Fruit fly (Drosophila melanogaster) whole organism, embryonic: ENCODE results near the gene Doc1.

Source experiments
- CG10267 ChIP-seq: fragments of 200-800 bp; sonication (Bioruptor generic); optimal IDR thresholded peaks from 2 replicates; lab custom pipeline; 2018; ENCODE audit warnings: missing biosample characterization, mild to moderate bottlenecking, missing genetic modification characterization, moderate library complexity
- CG10543 ChIP-seq: fragments of 200-800 bp; sonication (Bioruptor generic); optimal IDR thresholded peaks from 3 replicates; lab custom pipeline; 2017; ENCODE audit warnings: missing biosample characterization, mild to moderate bottlenecking, missing genetic modification characterization, moderate library complexity
- CG12659 ChIP-seq: fragments of 200-800 bp; sonication (Bioruptor generic); optimal IDR thresholded peaks from 3 replicates; lab custom pipeline; 2017; ENCODE audit warnings: mild to moderate bottlenecking, missing biosample characterization, missing genetic modification reagents, missing genetic modification characterization
- CG13775 ChIP-seq: fragments of 200-800 bp; sonication (Bioruptor generic); optimal IDR thresholded peaks from 3 replicates; lab custom pipeline; 2017; ENCODE audit warnings: missing biosample characterization, mild to moderate bottlenecking, missing genetic modification characterization
- CG15601 ChIP-seq: fragments of 200-800 bp; sonication (Bioruptor generic); optimal IDR thresholded peaks from 3 replicates; lab custom pipeline; 2019; ENCODE audit warnings: missing biosample characterization, mild to moderate bottlenecking, missing genetic modification characterization, moderate library complexity
- CG17912 ChIP-seq: fragments of 200-800 bp; sonication (Bioruptor generic); optimal IDR thresholded peaks from 2 replicates; lab custom pipeline; 2018; ENCODE audit warnings: missing biosample characterization, mild to moderate bottlenecking, missing genetic modification characterization
- CG2199 ChIP-seq: fragments of 200-800 bp; sonication (Bioruptor generic); IDR thresholded peaks from 3 replicates; pipeline ENCODE4 v1.3.6; 2022; ENCODE audit warnings: missing biosample characterization, missing genetic modification characterization
- CG2889 ChIP-seq: fragments of 200-800 bp; sonication (Bioruptor generic); IDR thresholded peaks from 3 replicates; pipeline ENCODE4 v1.3.6; 2022; ENCODE audit warnings: missing biosample characterization, missing genetic modification characterization
- CG3065 ChIP-seq: fragments of 200-800 bp; sonication (Bioruptor generic); optimal IDR thresholded peaks from 2 replicates; lab custom pipeline; 2016; ENCODE audit warnings: missing biosample characterization, missing genetic modification characterization
- CG31388 ChIP-seq: fragments of 200-800 bp; sonication (Bioruptor generic); optimal IDR thresholded peaks from 2 replicates; lab custom pipeline; 2016; ENCODE audit warnings: missing biosample characterization, missing genetic modification characterization
- CG32532 ChIP-seq: fragments of 200-800 bp; sonication (Bioruptor generic); IDR thresholded peaks from 2 replicates; pipeline ENCODE4 v1.3.6; 2022; ENCODE audit warnings: missing biosample characterization, missing genetic modification characterization
- CG4360 ChIP-seq: fragments of 200-800 bp; sonication (Bioruptor generic); IDR thresholded peaks from 2 replicates; pipeline ENCODE4 v1.3.6; 2022; ENCODE audit warnings: missing biosample characterization, missing genetic modification characterization
- CG4820 ChIP-seq: fragments of 200-800 bp; sonication (Bioruptor generic); optimal IDR thresholded peaks from 3 replicates; lab custom pipeline; 2016; ENCODE audit warnings: missing biosample characterization, missing genetic modification characterization
- CG7357 ChIP-seq: fragments of 200-800 bp; sonication (Bioruptor generic); IDR thresholded peaks from 3 replicates; pipeline ENCODE4 v1.3.6; 2022; ENCODE audit warnings: missing biosample characterization, missing genetic modification characterization
- CG7839 ChIP-seq: fragments of 200-800 bp; sonication (Bioruptor generic); optimal IDR thresholded peaks from 3 replicates; lab custom pipeline; 2018; ENCODE audit warnings: missing biosample characterization, mild to moderate bottlenecking, missing genetic modification characterization, moderate library complexity
- CG8089 ChIP-seq: fragments of 200-800 bp; sonication (Bioruptor generic); optimal IDR thresholded peaks from 3 replicates; lab custom pipeline; 2016; ENCODE audit warnings: missing biosample characterization, missing genetic modification characterization
- CG8281 ChIP-seq: fragments of 200-800 bp; sonication (Bioruptor generic); optimal IDR thresholded peaks from 2 replicates; lab custom pipeline; 2018; ENCODE audit warnings: missing biosample characterization, mild to moderate bottlenecking, missing genetic modification characterization, moderate library complexity
- CG8388 ChIP-seq: fragments of 200-800 bp; sonication (Bioruptor generic); optimal IDR thresholded peaks from 2 replicates; lab custom pipeline; 2019; ENCODE audit warnings: missing biosample characterization, mild to moderate bottlenecking, missing genetic modification characterization, moderate library complexity
- CG9876 ChIP-seq: fragments of 200-800 bp; sonication (Bioruptor generic); optimal IDR thresholded peaks from 2 replicates; lab custom pipeline; 2016; ENCODE audit warnings: missing biosample characterization, missing genetic modification characterization
- CoRest ChIP-seq: fragments of 200-800 bp; sonication (Bioruptor generic); optimal IDR thresholded peaks from 3 replicates; lab custom pipeline; 2018; ENCODE audit warnings: missing biosample characterization, mild to moderate bottlenecking, missing genetic modification characterization, moderate library complexity
- D19B ChIP-seq: fragments of 200-800 bp; sonication (Bioruptor generic); optimal IDR thresholded peaks from 2 replicates; lab custom pipeline; 2017; ENCODE audit warnings: missing biosample characterization, mild to moderate bottlenecking, missing genetic modification characterization
- Dp ChIP-seq: fragments of 200-800 bp; sonication (Bioruptor generic); optimal IDR thresholded peaks from 2 replicates; lab custom pipeline; 2018; ENCODE audit warnings: missing biosample characterization, mild to moderate bottlenecking, missing genetic modification characterization, moderate library complexity
- Eip74EF ChIP-seq, 2 experiments: fragments of 200-800 bp in 1 of 2; fragments of >200 bp in 1 of 2; sonication (Bioruptor generic) in 1 of 2; optimal IDR thresholded peaks; 2 replicates each; lab custom pipeline; 2017 to 2019; ENCODE audit warnings: missing biosample characterization in 2 of 2, missing genetic modification characterization in 2 of 2, mild to moderate bottlenecking in 1 of 2, moderate library complexity in 1 of 2
- HHEX ChIP-seq: fragments of 200-800 bp; sonication (Bioruptor generic); optimal IDR thresholded peaks from 3 replicates; lab custom pipeline; 2017; ENCODE audit warnings: missing biosample characterization, mild to moderate bottlenecking, missing genetic modification characterization, missing genetic modification reagents
- Hmr ChIP-seq: fragments of 200-800 bp; sonication (Bioruptor generic); optimal IDR thresholded peaks from 3 replicates; lab custom pipeline; 2017; ENCODE audit warnings: mild to moderate bottlenecking, missing biosample characterization, missing genetic modification reagents, missing genetic modification characterization
- Jarid2 ChIP-seq: fragments of 200-800 bp; sonication (Bioruptor generic); optimal IDR thresholded peaks from 3 replicates; lab custom pipeline; 2017; ENCODE audit warnings: mild to moderate bottlenecking, missing biosample characterization, missing genetic modification reagents, missing genetic modification characterization
- Kr ChIP-seq: fragments of 200-800 bp; sonication (Bioruptor generic); optimal IDR thresholded peaks from 2 replicates; lab custom pipeline; 2017; ENCODE audit warnings: missing biosample characterization, mild to moderate bottlenecking, missing genetic modification characterization
- Lpt ChIP-seq: fragments of >200 bp; optimal IDR thresholded peaks from 2 replicates; lab custom pipeline; 2018; ENCODE audit warnings: missing biosample characterization, missing genetic modification characterization
- Med ChIP-seq: fragments of 200-800 bp; sonication (Bioruptor generic); peaks from one replicate; lab custom pipeline; 2016; ENCODE audit warnings: missing biosample characterization, missing genetic modification characterization, mild to moderate bottlenecking, inconsistent platforms, moderate library complexity
- Nf-YC ChIP-seq: fragments of 200-800 bp; optimal IDR thresholded peaks from 3 replicates; lab custom pipeline; 2019; ENCODE audit warnings: missing biosample characterization, mild to moderate bottlenecking, missing genetic modification characterization, moderate library complexity
- Optix ChIP-seq: fragments of 200-800 bp; sonication (Bioruptor generic); IDR thresholded peaks from 3 replicates; pipeline ENCODE4 v1.3.6; 2022; ENCODE audit warnings: missing biosample characterization, missing genetic modification characterization
- Rx ChIP-seq: fragments of 200-800 bp; sonication (Bioruptor generic); IDR thresholded peaks from 2 replicates; pipeline ENCODE4 v1.3.6; 2022; ENCODE audit warnings: missing biosample characterization, missing genetic modification characterization
- Side ChIP-seq: fragments of 200-800 bp; sonication (Bioruptor generic); optimal IDR thresholded peaks from 2 replicates; lab custom pipeline; 2016; ENCODE audit warnings: missing biosample characterization, missing genetic modification characterization
- TFAM ChIP-seq: fragments of 200-800 bp; sonication (Bioruptor generic); optimal IDR thresholded peaks from 2 replicates; lab custom pipeline; 2017; ENCODE audit warnings: missing biosample characterization, missing genetic modification characterization, inconsistent platforms
- Xrp1 ChIP-seq: fragments of 200-800 bp; sonication (Bioruptor generic); IDR thresholded peaks from 2 replicates; pipeline ENCODE4 v1.3.6; 2022; ENCODE audit warnings: missing biosample characterization, missing genetic modification characterization
- ac ChIP-seq: fragments of 200-800 bp; sonication (Bioruptor generic); optimal IDR thresholded peaks from 3 replicates; lab custom pipeline; 2017; ENCODE audit warnings: missing biosample characterization, mild to moderate bottlenecking, missing genetic modification characterization
- aop ChIP-seq: fragments of 200-800 bp; sonication (Bioruptor generic); IDR thresholded peaks from 2 replicates; pipeline ENCODE4 v1.3.6; 2022; ENCODE audit warnings: missing biosample characterization, missing genetic modification characterization
- az2 ChIP-seq: fragments of 200-800 bp; sonication (Bioruptor generic); optimal IDR thresholded peaks from 3 replicates; lab custom pipeline; 2016; ENCODE audit warnings: missing biosample characterization, missing genetic modification characterization
- bigmax ChIP-seq: fragments of 200-800 bp; sonication (Bioruptor generic); optimal IDR thresholded peaks from 2 replicates; lab custom pipeline; 2018; ENCODE audit warnings: missing biosample characterization, mild to moderate bottlenecking, missing genetic modification characterization
- ci ChIP-seq: fragments of 200-800 bp; sonication (Bioruptor generic); IDR thresholded peaks from 3 replicates; pipeline ENCODE4 v1.3.6; 2022; ENCODE audit warnings: missing biosample characterization, missing genetic modification characterization
- emc ChIP-seq: fragments of 200-800 bp; sonication (Bioruptor generic); optimal IDR thresholded peaks from 2 replicates; lab custom pipeline; 2016; ENCODE audit warnings: missing biosample characterization, missing genetic modification characterization
- fu2 ChIP-seq: fragments of 200-800 bp; sonication (Bioruptor generic); optimal IDR thresholded peaks from 2 replicates; lab custom pipeline; 2016; ENCODE audit warnings: missing biosample characterization, missing genetic modification characterization
- gfzf ChIP-seq: fragments of 200-800 bp; sonication (Bioruptor generic); optimal IDR thresholded peaks from 2 replicates; lab custom pipeline; 2016; ENCODE audit warnings: missing biosample characterization, mild to moderate bottlenecking, missing genetic modification characterization, moderate library complexity
- gro ChIP-seq: fragments of 200-800 bp; sonication (Bioruptor generic); optimal IDR thresholded peaks from 2 replicates; lab custom pipeline; 2016; ENCODE audit warnings: missing biosample characterization, missing genetic modification characterization
- phol ChIP-seq: fragments of 200-800 bp; sonication (Bioruptor generic); optimal IDR thresholded peaks from 3 replicates; lab custom pipeline; 2018; ENCODE audit warnings: missing biosample characterization, mild to moderate bottlenecking, missing genetic modification characterization, moderate library complexity
- shn ChIP-seq: fragments of 200-800 bp; sonication (Bioruptor generic); optimal IDR thresholded peaks from 3 replicates; lab custom pipeline; 2016; ENCODE audit warnings: missing biosample characterization, missing genetic modification characterization
- ssp ChIP-seq: fragments of 200-800 bp; sonication (Bioruptor generic); IDR thresholded peaks from 2 replicates; pipeline ENCODE4 v1.3.6; 2022; ENCODE audit warnings: missing biosample characterization, missing genetic modification characterization
- tin ChIP-seq: fragments of 200-800 bp; sonication (Bioruptor generic); optimal IDR thresholded peaks from 3 replicates; lab custom pipeline; 2016; ENCODE audit warnings: missing biosample characterization, missing genetic modification characterization
- vnd ChIP-seq: fragments of 200-800 bp; sonication (Bioruptor generic); IDR thresholded peaks from 3 replicates; pipeline ENCODE4 v1.3.6; 2022; ENCODE audit warnings: missing biosample characterization, missing genetic modification characterization; ENCODE audit not compliant: partially characterized antibody
- z ChIP-seq: fragments of 200-800 bp; sonication (Bioruptor generic); IDR thresholded peaks from 3 replicates; pipeline ENCODE4 v1.3.6; 2022; ENCODE audit warnings: missing biosample characterization, missing genetic modification characterization
- zen2 ChIP-seq: fragments of 200-800 bp; sonication (Bioruptor generic); IDR thresholded peaks from 3 replicates; pipeline ENCODE4 v1.3.6; 2022; ENCODE audit warnings: missing biosample characterization, missing genetic modification characterization; ENCODE audit not compliant: partially characterized antibody
- zf30C ChIP-seq: fragments of 200-800 bp; sonication (Bioruptor generic); optimal IDR thresholded peaks from 3 replicates; lab custom pipeline; 2018; ENCODE audit warnings: missing biosample characterization, mild to moderate bottlenecking, missing genetic modification characterization

The Doc1 gene

dm6 chr3L:9023627-9024026, 17.5 kb upstream of the Doc1 start (continued):
- TF ChIP-seq Dp (GFP tag; lab: Kevin White, UChicago) (no peak), fu2 (GFP tag; lab: Kevin White, UChicago) (no peak), CoRest (peak; percentile 57), ac (GFP tag; lab: Kevin White, UChicago) (peak; percentile 87), CG31388 (GFP tag; lab: Kevin White, UChicago) (peak; percentile 10), CG7839 (peak; percentile 75), CG10267 (tag; lab: Kevin White, UChicago) (peak; percentile 75), CG8089 (GFP tag; lab: Kevin White, UChicago) (peak; percentile 46), Side (GFP tag; lab: Kevin White, UChicago) (peak; percentile 64), Kr (GFP tag; lab: Kevin White, UChicago) (no peak), CG10543 (GFP tag; lab: Kevin White, UChicago) (peak; percentile 6), emc (GFP tag; lab: Kevin White, UChicago) (no peak), Hmr (GFP tag; lab: Kevin White, UChicago) (peak; percentile 28), gfzf (GFP tag; lab: Kevin White, UChicago) (no peak), z (GFP tag; lab: Robert Waterston, UW) (no peak), CG15601 (tag; lab: Kevin White, UChicago) (peak; percentile 49), CG17912 (GFP tag; lab: Kevin White, UChicago) (no peak), CG8281 (tag; lab: Kevin White, UChicago) (peak; percentile 8), CG32532 (GFP tag; lab: Robert Waterston, UW) (peak; percentile 48; the same call in 1 of the 2 replicates), tin (GFP tag; lab: Kevin White, UChicago) (peak; percentile 61), gro (no peak), CG2889 (no peak), ssp (GFP tag; lab: Robert Waterston, UW) (peak; percentile 34; the same call in 1 of the 2 replicates), Rx (GFP tag; lab: Robert Waterston, UW) (0 out of 2 replicates have a peak, but pooled peaks have one; percentile 5), CG4360 (GFP tag; lab: Robert Waterston, UW) (no peak), az2 (peak; percentile 71), D19B (no peak), Xrp1 (peak; percentile 85), bigmax (GFP tag; lab: Kevin White, UChicago) (no peak), CG12659 (GFP tag; lab: Kevin White, UChicago) (peak; percentile 35), vnd (no peak), zf30C (GFP tag; lab: Kevin White, UChicago) (peak; percentile 90), CG2199 (GFP tag; lab: Robert Waterston, UW) (no peak; the same call in 2 of the 3 replicates), CG7357 (GFP tag; lab: Robert Waterston, UW) (no peak), TFAM (no peak), CG3065 (GFP tag; lab: Kevin White, UChicago) (no peak), CG8388 (peak; percentile 58), aop (GFP tag; lab: Robert Waterston, UW) (no peak), CG9876 (GFP tag; lab: Kevin White, UChicago) (no peak), Eip74EF (GFP tag; optimal IDR thresholded peaks at IDR 0.05; lab: Kevin White, UChicago) (peak in 1 of 2 experiments; percentile 42), CG13775 (GFP tag; lab: Kevin White, UChicago) (peak; percentile 77)

dm6 chr3L:9024741-9025140, 16.4 kb upstream of the Doc1 start:
- TF ChIP-seq phol (tag; lab: Kevin White, UChicago) (peak; percentile 34), Jarid2 (peak; percentile 4), Lpt (GFP tag; lab: Kevin White, UChicago) (no peak), Med (peak; percentile 33), zen2 (GFP tag; lab: Robert Waterston, UW) (no peak), Optix (GFP tag; lab: Robert Waterston, UW) (0 out of 3 replicates have a peak, but pooled peaks have one; percentile 7), Nf-YC (tag; lab: Kevin White, UChicago) (peak; percentile 58), CG4820 (GFP tag; lab: Kevin White, UChicago) (no peak), ci (0 out of 3 replicates have a peak, but pooled peaks have one; percentile 37), shn (no peak), HHEX (GFP tag; lab: Kevin White, UChicago) (peak; percentile 30), CG3065 (GFP tag; lab: Kevin White, UChicago) (peak; percentile 2)
